Fruit fly (Drosophila melanogaster): ENCODE measurements around the gene Nfs1.

The Nfs1 gene

DNA sequence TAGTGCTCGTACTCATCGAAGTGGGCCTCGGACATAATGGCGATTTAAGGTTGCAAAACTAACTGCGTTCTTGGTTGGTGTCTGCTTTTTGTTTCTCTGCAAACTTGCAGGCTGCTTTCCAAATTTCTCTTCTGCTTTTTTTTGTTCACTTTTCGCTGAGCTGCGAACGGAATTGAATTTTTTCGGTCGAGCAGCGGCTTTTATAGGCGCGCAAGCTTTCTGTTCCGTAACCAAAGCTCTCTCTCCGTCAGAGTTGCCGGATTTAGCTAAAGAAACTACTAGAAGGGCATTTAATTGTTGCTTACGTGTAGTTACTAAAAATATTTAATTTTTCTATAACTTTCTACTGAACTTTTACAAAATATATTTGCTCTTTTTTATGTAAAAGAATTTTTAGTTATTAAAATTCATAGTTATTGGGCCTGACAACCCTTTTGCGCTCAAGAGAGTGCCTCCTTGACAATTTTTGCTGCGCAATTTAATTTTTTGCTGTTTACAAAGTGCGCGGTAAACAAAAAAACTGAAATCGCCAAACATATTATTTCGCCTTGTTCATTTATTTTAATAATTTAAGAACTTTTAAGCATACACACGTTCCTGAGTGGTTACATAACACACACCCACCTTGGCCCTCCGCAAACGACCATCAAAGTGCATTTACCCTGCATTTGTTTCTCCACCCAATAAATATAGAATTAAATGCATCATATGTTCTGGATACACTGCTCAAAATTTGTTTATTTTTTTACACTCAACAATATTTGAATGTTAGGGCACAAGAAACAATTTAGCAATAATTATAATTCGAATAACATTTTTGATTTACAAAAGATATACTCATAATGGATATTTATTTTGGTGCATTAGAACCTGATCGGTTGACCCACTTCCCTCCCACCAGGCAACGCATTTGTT lies 46.7 kb downstream of the Nfs1 start, which contains the start of gene CG6770 (continued):
- peak; percentile 49 for TF ChIP-seq Spps (tag; optimal IDR thresholded peaks at IDR 0.05)
- TF ChIP-seq cwo (GFP tag; optimal IDR thresholded peaks at IDR 0.05): peak; percentile 86
- TF ChIP-seq croc (GFP tag; conservative IDR thresholded peaks at IDR 0.05): 0 out of 3 replicates have a peak, but pooled peaks have one; percentile 23
- peak; percentile 73 for TF ChIP-seq ken (GFP tag; IDR thresholded peaks at IDR 0.05)
- peak; percentile 70 for TF ChIP-seq salm (tag; optimal IDR thresholded peaks at IDR 0.05)
- TF ChIP-seq h (optimal IDR thresholded peaks at IDR 0.05): no peak
- TF ChIP-seq CG31224 (GFP tag; IDR thresholded peaks at IDR 0.05): peak; percentile 64
- TF ChIP-seq Oaz (GFP tag; IDR thresholded peaks at IDR 0.05): peak; percentile 74
- TF ChIP-seq bowl (GFP tag; IDR thresholded peaks at IDR 0.05): peak; percentile 86; the same call in 1 of the 2 replicates
- TF ChIP-seq mirr (GFP tag; optimal IDR thresholded peaks at IDR 0.05): no peak
- TF ChIP-seq hth (optimal IDR thresholded peaks at IDR 0.05): no peak
- no peak for TF ChIP-seq CG33557 (GFP tag; optimal IDR thresholded peaks at IDR 0.05)
- TF ChIP-seq CkIIα-i1 (GFP tag; IDR thresholded peaks at IDR 0.05): no peak
- TF ChIP-seq CG14441 (GFP tag; IDR thresholded peaks at IDR 0.05): peak; percentile 80
- TF ChIP-seq CG12744 (GFP tag; optimal IDR thresholded peaks at IDR 0.05): peak; percentile 43
- TF ChIP-seq ewg (GFP tag; optimal IDR thresholded peaks at IDR 0.05): peak; percentile 62
- TF ChIP-seq cad (GFP tag; optimal IDR thresholded peaks at IDR 0.05): no peak
- TF ChIP-seq tin (GFP tag; optimal IDR thresholded peaks at IDR 0.05): peak; percentile 48
- TF ChIP-seq slbo (GFP tag; IDR thresholded peaks at IDR 0.05): peak; percentile 85
- TF ChIP-seq usp (GFP tag; optimal IDR thresholded peaks at IDR 0.05): no peak
- TF ChIP-seq sqz (GFP tag; optimal IDR thresholded peaks at IDR 0.05): peak; percentile 94
- TF ChIP-seq tna (GFP tag; IDR thresholded peaks at IDR 0.05; ENCODE audit: partially characterized antibody): peak; percentile 54; the same call in 1 of the 2 replicates
- peak; percentile 74 for TF ChIP-seq Aef1 (GFP tag; IDR thresholded peaks at IDR 0.05)
- TF ChIP-seq CG16779 (GFP tag; IDR thresholded peaks at IDR 0.05): peak; percentile 59
- no peak for TF ChIP-seq CG2202 (tag; optimal IDR thresholded peaks at IDR 0.05)
- 0 out of 2 replicates have a peak, but pooled peaks have one; percentile 39 for TF ChIP-seq bbx (GFP tag; IDR thresholded peaks at IDR 0.05; ENCODE audit: partially characterized antibody)
- no peak for TF ChIP-seq nerfin-2 (GFP tag; IDR thresholded peaks at IDR 0.05; ENCODE audit: partially characterized antibody)
- TF ChIP-seq Atf3 (GFP tag; optimal IDR thresholded peaks at IDR 0.05): no peak
- peak; percentile 8 for TF ChIP-seq kay (GFP tag; optimal IDR thresholded peaks at IDR 0.05)
- TF ChIP-seq Atf6 (GFP tag; IDR thresholded peaks at IDR 0.05): peak; percentile 90
- peak; percentile 74; the same call in 1 of the 2 replicates for TF ChIP-seq E2f2 (GFP tag; IDR thresholded peaks at IDR 0.05)
- TF ChIP-seq CG6813 (GFP tag; optimal IDR thresholded peaks at IDR 0.05): peak; percentile 88
- no peak for TF ChIP-seq sc (optimal IDR thresholded peaks at IDR 0.05)
- peak; percentile 44 for TF ChIP-seq sc (GFP tag; optimal IDR thresholded peaks at IDR 0.05)
- TF ChIP-seq lola (GFP tag; optimal IDR thresholded peaks at IDR 0.05): peak in 1 of 3 experiments; percentile 19
- peak; percentile 19 for TF ChIP-seq gro (GFP tag; optimal IDR thresholded peaks at IDR 0.05)
- TF ChIP-seq hb (GFP tag; IDR thresholded peaks at IDR 0.05; ENCODE audit: partially characterized antibody): no peak
- TF ChIP-seq sens (GFP tag): peak; percentile 81
- TF ChIP-seq CG7271 (tag; optimal IDR thresholded peaks at IDR 0.05): no peak
- TF ChIP-seq Rfx (GFP tag; IDR thresholded peaks at IDR 0.05): peak; percentile 94
- TF ChIP-seq CG14014 (GFP tag; IDR thresholded peaks at IDR 0.05): peak; percentile 89
- no peak for TF ChIP-seq CG13123 (GFP tag; optimal IDR thresholded peaks at IDR 0.05)
- peak; percentile 61; the same call in 1 of the 2 replicates for TF ChIP-seq MBD-R2 (GFP tag; IDR thresholded peaks at IDR 0.05)
- peak; percentile 53 for TF ChIP-seq CG2116 (GFP tag; optimal IDR thresholded peaks at IDR 0.05)
- TF ChIP-seq CG13296 (GFP tag; optimal IDR thresholded peaks at IDR 0.05): peak; percentile 93
- TF ChIP-seq Dek (tag; optimal IDR thresholded peaks at IDR 0.05): peak; percentile 87
- peak; percentile 70 for TF ChIP-seq peb (GFP tag; IDR thresholded peaks at IDR 0.05)
- TF ChIP-seq CG11723 (GFP tag; optimal IDR thresholded peaks at IDR 0.05): peak; percentile 58
- peak; percentile 14 for TF ChIP-seq ems (GFP tag; optimal IDR thresholded peaks at IDR 0.05)
- peak; percentile 71 for TF ChIP-seq CG11696 (GFP tag; IDR thresholded peaks at IDR 0.05)

Measured in whole organism, embryonic.